Fruit fly (Drosophila melanogaster) whole organism, embryonic: ENCODE results near the gene Pif1B.

Experiments used
- B-H2 ChIP-seq: fragments of 200-800 bp; sonication (Bioruptor generic); optimal IDR thresholded peaks from 2 replicates; lab custom pipeline; 2018; ENCODE audit warnings: missing biosample characterization, mild to moderate bottlenecking, missing genetic modification characterization
- BEAF-32 ChIP-seq: fragments of 200-800 bp; sonication (Bioruptor generic); optimal IDR thresholded peaks from 3 replicates; lab custom pipeline; 2017; ENCODE audit warnings: missing biosample characterization, missing genetic modification characterization, mild to moderate bottlenecking, moderate library complexity, missing genetic modification reagents
- CG11456 ChIP-seq: fragments of 200-800 bp; sonication (Bioruptor generic); IDR thresholded peaks from 3 replicates; pipeline ENCODE4 v1.3.6; 2022; ENCODE audit warnings: missing biosample characterization, missing genetic modification characterization
- CG11723 ChIP-seq: fragments of 200-800 bp; sonication (Bioruptor generic); optimal IDR thresholded peaks from 2 replicates; lab custom pipeline; 2017; ENCODE audit warnings: missing biosample characterization, mild to moderate bottlenecking, missing genetic modification characterization
- CG13123 ChIP-seq: fragments of 200-800 bp; sonication (Bioruptor generic); optimal IDR thresholded peaks from 2 replicates; lab custom pipeline; 2016; ENCODE audit warnings: missing biosample characterization, missing genetic modification characterization
- CG1602 ChIP-seq: fragments of 200-800 bp; sonication (Bioruptor generic); optimal IDR thresholded peaks from 3 replicates; lab custom pipeline; 2016; ENCODE audit warnings: missing biosample characterization, missing genetic modification characterization
- CG17361 ChIP-seq: fragments of 200-800 bp; sonication (Bioruptor generic); IDR thresholded peaks from 3 replicates; pipeline ENCODE4 v1.3.6; 2022; ENCODE audit warnings: missing biosample characterization, missing genetic modification characterization
- CG2202 ChIP-seq: fragments of 200-800 bp; sonication (Bioruptor generic); optimal IDR thresholded peaks from 2 replicates; lab custom pipeline; 2018; ENCODE audit warnings: missing biosample characterization, mild to moderate bottlenecking, missing genetic modification characterization
- CG30431 ChIP-seq: fragments of 200-800 bp; sonication (Bioruptor generic); optimal IDR thresholded peaks from 2 replicates; lab custom pipeline; 2017; ENCODE audit warnings: missing biosample characterization, missing genetic modification characterization
- CG33213 ChIP-seq: fragments of 200-800 bp; sonication (Bioruptor generic); optimal IDR thresholded peaks from 3 replicates; lab custom pipeline; 2016; ENCODE audit warnings: missing biosample characterization, missing genetic modification characterization
- CG3838 ChIP-seq: fragments of 200-800 bp; sonication (Bioruptor generic); optimal IDR thresholded peaks from 3 replicates; lab custom pipeline; 2016; ENCODE audit warnings: missing biosample characterization, missing genetic modification characterization
- CG42726 ChIP-seq: fragments of 200-800 bp; sonication (Bioruptor generic); IDR thresholded peaks from 2 replicates; pipeline ENCODE4 v1.3.6; 2022; ENCODE audit warnings: missing biosample characterization, missing genetic modification characterization; ENCODE audit not compliant: partially characterized antibody
- CG6254 ChIP-seq: fragments of 200-800 bp; sonication (Bioruptor generic); optimal IDR thresholded peaks from 3 replicates; lab custom pipeline; 2017; ENCODE audit warnings: mild to moderate bottlenecking, missing biosample characterization, missing genetic modification reagents, missing genetic modification characterization
- CG6654 ChIP-seq: fragments of 200-800 bp; sonication (Bioruptor generic); optimal IDR thresholded peaks from 2 replicates; lab custom pipeline; 2017; ENCODE audit warnings: missing biosample characterization, mild to moderate bottlenecking, missing genetic modification characterization
- CG7271 ChIP-seq: fragments of 200-800 bp; sonication (Bioruptor generic); optimal IDR thresholded peaks from 2 replicates; lab custom pipeline; 2018; ENCODE audit warnings: missing biosample characterization, mild to moderate bottlenecking, missing genetic modification characterization, moderate library complexity
- CG7556 ChIP-seq: fragments of 200-800 bp; sonication (Bioruptor generic); optimal IDR thresholded peaks from 2 replicates; lab custom pipeline; 2017; ENCODE audit warnings: missing biosample characterization, mild to moderate bottlenecking, missing genetic modification characterization
- CG7786 ChIP-seq: fragments of 200-800 bp; sonication (Bioruptor generic); optimal IDR thresholded peaks from 2 replicates; lab custom pipeline; 2016; ENCODE audit warnings: missing biosample characterization, missing genetic modification characterization
- CoRest ChIP-seq: fragments of 200-800 bp; sonication (Bioruptor generic); optimal IDR thresholded peaks from 3 replicates; lab custom pipeline; 2018; ENCODE audit warnings: missing biosample characterization, mild to moderate bottlenecking, missing genetic modification characterization, moderate library complexity
- Gsc ChIP-seq: fragments of 200-800 bp; sonication (Bioruptor generic); IDR thresholded peaks from 2 replicates; pipeline ENCODE4 v1.3.6; 2022; ENCODE audit warnings: missing biosample characterization, missing genetic modification characterization
- HmgZ ChIP-seq: fragments of 200-800 bp; sonication (Bioruptor generic); optimal IDR thresholded peaks from 2 replicates; lab custom pipeline; 2018; ENCODE audit warnings: missing biosample characterization, mild to moderate bottlenecking, missing genetic modification characterization
- Jarid2 ChIP-seq: fragments of 200-800 bp; sonication (Bioruptor generic); optimal IDR thresholded peaks from 3 replicates; lab custom pipeline; 2017; ENCODE audit warnings: mild to moderate bottlenecking, missing biosample characterization, missing genetic modification reagents, missing genetic modification characterization
- MTF-1 ChIP-seq: fragments of 200-800 bp; sonication (Bioruptor generic); optimal IDR thresholded peaks from 2 replicates; lab custom pipeline; 2018; ENCODE audit warnings: missing biosample characterization, mild to moderate bottlenecking, missing genetic modification characterization, borderline replicate concordance
- Mrtf ChIP-seq: fragments of 200-800 bp; sonication (Bioruptor generic); IDR thresholded peaks from 3 replicates; pipeline ENCODE4 v1.3.6; 2022; ENCODE audit warnings: missing biosample characterization, missing genetic modification characterization
- NK7.1 ChIP-seq: fragments of 200-800 bp; sonication (Bioruptor generic); optimal IDR thresholded peaks from 3 replicates; lab custom pipeline; 2016; ENCODE audit warnings: missing biosample characterization, missing genetic modification characterization
- Opbp ChIP-seq: fragments of 200-800 bp; sonication (Bioruptor generic); IDR thresholded peaks from 3 replicates; pipeline ENCODE4 v1.3.6; 2022; ENCODE audit warnings: missing biosample characterization, missing genetic modification characterization; ENCODE audit not compliant: partially characterized antibody
- TFAM ChIP-seq: fragments of 200-800 bp; sonication (Bioruptor generic); optimal IDR thresholded peaks from 2 replicates; lab custom pipeline; 2017; ENCODE audit warnings: missing biosample characterization, missing genetic modification characterization, inconsistent platforms
- ap ChIP-seq: fragments of 200-800 bp; sonication (Bioruptor generic); IDR thresholded peaks from 2 replicates; pipeline ENCODE4 v1.3.6; 2022; ENCODE audit warnings: missing biosample characterization, missing genetic modification characterization
- bab2 ChIP-seq: fragments of 200-800 bp; sonication (Bioruptor generic); optimal IDR thresholded peaks from 2 replicates; lab custom pipeline; 2016; ENCODE audit warnings: missing biosample characterization, missing genetic modification characterization
- bcd ChIP-seq: fragments of 200-800 bp; sonication (Bioruptor generic); optimal IDR thresholded peaks from 2 replicates; lab custom pipeline; 2017; ENCODE audit warnings: missing biosample characterization, mild to moderate bottlenecking, missing genetic modification characterization
- chif ChIP-seq, 2 experiments: fragments of 200-800 bp; sonication (Bioruptor generic); optimal IDR thresholded peaks; 3 replicates each; lab custom pipeline; 2016; ENCODE audit warnings: missing biosample characterization in 2 of 2, missing genetic modification characterization in 2 of 2
- chinmo ChIP-seq: fragments of 200-800 bp; sonication (Bioruptor generic); IDR thresholded peaks from 4 replicates; pipeline ENCODE4 v1.3.6; 2022; ENCODE audit warnings: missing biosample characterization, missing genetic modification characterization; ENCODE audit not compliant: partially characterized antibody
- chn ChIP-seq: fragments of 200-800 bp; sonication (Bioruptor generic); optimal IDR thresholded peaks from 2 replicates; lab custom pipeline; 2016; ENCODE audit warnings: missing biosample characterization, missing genetic modification characterization
- dimm ChIP-seq: fragments of 200-800 bp; sonication (Bioruptor generic); IDR thresholded peaks from 2 replicates; pipeline ENCODE4 v1.3.6; 2022; ENCODE audit warnings: missing biosample characterization, missing genetic modification characterization
- dm ChIP-seq: fragments of 200-800 bp; sonication (Bioruptor generic); optimal IDR thresholded peaks from 3 replicates; lab custom pipeline; 2016; ENCODE audit warnings: missing biosample characterization, missing genetic modification characterization
- gce ChIP-seq: fragments of 200-800 bp; sonication (Bioruptor generic); IDR thresholded peaks from 3 replicates; pipeline ENCODE4 v1.3.6; 2022; ENCODE audit warnings: missing biosample characterization, missing genetic modification characterization
- gt ChIP-seq: fragments of 200-800 bp; sonication (Bioruptor generic); IDR thresholded peaks from 2 replicates; pipeline ENCODE4 v1.3.6; 2022; ENCODE audit warnings: missing biosample characterization, missing genetic modification characterization
- jigr1 ChIP-seq: fragments of 200-800 bp; sonication (Bioruptor generic); IDR thresholded peaks from 3 replicates; pipeline ENCODE4 v1.3.6; 2022; ENCODE audit warnings: missing biosample characterization, missing genetic modification characterization
- klu ChIP-seq: fragments of 200-800 bp; sonication (Bioruptor generic); IDR thresholded peaks from 2 replicates; pipeline ENCODE4 v1.3.6; 2022; ENCODE audit warnings: missing biosample characterization, missing genetic modification characterization
- luna ChIP-seq: fragments of 200-800 bp; sonication (Bioruptor generic); optimal IDR thresholded peaks from 2 replicates; lab custom pipeline; 2016; ENCODE audit warnings: missing biosample characterization, missing genetic modification characterization
- nerfin-1 ChIP-seq: fragments of 200-800 bp; sonication (Bioruptor generic); optimal IDR thresholded peaks from 3 replicates; lab custom pipeline; 2019; ENCODE audit warnings: missing biosample characterization, mild to moderate bottlenecking, missing genetic modification characterization, moderate library complexity
- nerfin-2 ChIP-seq: fragments of 200-800 bp; sonication (Bioruptor generic); IDR thresholded peaks from 2 replicates; pipeline ENCODE4 v1.3.6; 2022; ENCODE audit warnings: missing biosample characterization, missing genetic modification characterization; ENCODE audit not compliant: partially characterized antibody
- nom ChIP-seq: fragments of 200-800 bp; sonication (Bioruptor generic); optimal IDR thresholded peaks from 2 replicates; lab custom pipeline; 2017; ENCODE audit warnings: missing biosample characterization, missing genetic modification characterization, mild to moderate bottlenecking, moderate library complexity, missing genetic modification reagents
- phol ChIP-seq: fragments of 200-800 bp; sonication (Bioruptor generic); optimal IDR thresholded peaks from 3 replicates; lab custom pipeline; 2018; ENCODE audit warnings: missing biosample characterization, mild to moderate bottlenecking, missing genetic modification characterization, moderate library complexity
- pnt ChIP-seq: fragments of 200-800 bp; sonication (Bioruptor generic); optimal IDR thresholded peaks from 3 replicates; lab custom pipeline; 2016; ENCODE audit warnings: missing biosample characterization, missing genetic modification characterization
- pum ChIP-seq: fragments of 200-800 bp; sonication (Bioruptor generic); optimal IDR thresholded peaks from 2 replicates; lab custom pipeline; 2016; ENCODE audit warnings: missing biosample characterization, missing genetic modification characterization
- rib ChIP-seq: fragments of 200-800 bp; sonication (Bioruptor generic); IDR thresholded peaks from 2 replicates; pipeline ENCODE4 v1.3.6; 2022; ENCODE audit warnings: missing biosample characterization, missing genetic modification characterization
- row ChIP-seq: fragments of 200-800 bp; sonication (Bioruptor generic); IDR thresholded peaks from 3 replicates; pipeline ENCODE4 v1.3.6; 2022; ENCODE audit warnings: missing biosample characterization, missing genetic modification characterization
- sd ChIP-seq: fragments of 200-800 bp; sonication (Bioruptor generic); optimal IDR thresholded peaks from 3 replicates; lab custom pipeline; 2018; ENCODE audit warnings: missing biosample characterization, mild to moderate bottlenecking, missing genetic modification characterization, moderate library complexity
- sens ChIP-seq: fragments of 200-800 bp; sonication (Bioruptor generic); peaks from one replicate; lab custom pipeline; 2016; ENCODE audit warnings: missing biosample characterization, missing genetic modification characterization
- vvl ChIP-seq: fragments of 200-800 bp; sonication (Bioruptor generic); IDR thresholded peaks from 2 replicates; pipeline ENCODE4 v1.3.6; 2022; ENCODE audit warnings: missing biosample characterization, missing genetic modification characterization
- zfh2 ChIP-seq: fragments of 200-800 bp; sonication (Bioruptor generic); optimal IDR thresholded peaks from 2 replicates; lab custom pipeline; 2016; ENCODE audit warnings: missing biosample characterization, missing genetic modification characterization

Pif1B gene

DNA sequence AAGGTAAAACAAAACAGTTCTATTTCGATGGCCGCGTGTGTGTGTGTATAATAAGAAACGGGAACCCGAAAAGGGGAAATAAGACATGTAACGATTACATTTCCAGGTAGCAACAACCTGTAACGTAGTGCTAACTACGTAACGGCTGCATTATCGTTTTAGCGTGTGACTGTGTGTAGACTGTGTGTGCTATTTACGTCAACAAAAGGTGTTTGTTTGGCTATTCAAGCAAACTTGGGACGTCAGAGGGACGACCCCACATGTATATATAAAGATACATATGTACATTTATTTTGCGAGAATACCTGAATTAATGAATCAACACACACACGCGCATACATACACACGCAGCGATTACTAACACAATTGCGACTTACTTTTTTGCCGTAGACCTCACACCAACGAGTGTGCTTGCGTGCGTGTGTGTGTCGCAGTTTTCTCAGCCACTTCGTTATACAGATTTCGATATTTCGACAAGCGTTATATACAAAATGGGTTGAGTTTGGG lies 18.6 kb upstream of the Pif1B start (continued):
- TF ChIP-seq dimm (GFP tag; lab: Robert Waterston, UW) (no peak), vvl (0 out of 2 replicates have a peak, but pooled peaks have one; percentile 45), CG6254 (no peak), rib (peak; percentile 77), gt (GFP tag; lab: Robert Waterston, UW) (peak; percentile 43; the same call in 1 of the 2 replicates), B-H2 (GFP tag; lab: Kevin White, UChicago) (peak; percentile 28), TFAM (GFP tag; lab: Kevin White, UChicago) (no peak), MTF-1 (GFP tag; lab: Kevin White, UChicago) (peak; percentile 2), CG13123 (no peak), CG1602 (GFP tag; lab: Kevin White, UChicago) (no peak), dm (no peak), chif (GFP tag; optimal IDR thresholded peaks at IDR 0.05; lab: Kevin White, UChicago) (no peak), sens (GFP tag; lab: Kevin White, UChicago) (peak; percentile 90), CG7271 (no peak), CG3838 (GFP tag; lab: Kevin White, UChicago) (no peak), BEAF-32 (GFP tag; lab: Kevin White, UChicago) (no peak), nom (no peak), CG30431 (no peak), CG7786 (GFP tag; lab: Kevin White, UChicago) (no peak), nerfin-2 (GFP tag; lab: Robert Waterston, UW) (no peak), chinmo (peak; percentile 63; the same call in 1 of the 4 replicates), phol (tag; lab: Kevin White, UChicago) (no peak), CG42726 (GFP tag; lab: Robert Waterston, UW) (no peak), Mrtf (GFP tag; lab: Robert Waterston, UW) (no peak), ap (no peak), Jarid2 (GFP tag; lab: Kevin White, UChicago) (peak; percentile 14), Gsc (GFP tag; lab: Robert Waterston, UW) (no peak), CG17361 (no peak), luna (GFP tag; lab: Kevin White, UChicago) (no peak), CG6654 (GFP tag; lab: Kevin White, UChicago) (no peak), bcd (GFP tag; lab: Kevin White, UChicago) (peak; percentile 16), CG11456 (GFP tag; lab: Robert Waterston, UW) (peak; percentile 51; the same call in 1 of the 3 replicates), nerfin-1 (no peak), Opbp (GFP tag; lab: Robert Waterston, UW) (0 out of 3 replicates have a peak, but pooled peaks have one; percentile 7), HmgZ (tag; lab: Kevin White, UChicago) (no peak), bab2 (GFP tag; lab: Kevin White, UChicago) (no peak), zfh2 (GFP tag; lab: Kevin White, UChicago) (no peak), pum (GFP tag; lab: Kevin White, UChicago) (no peak), CG33213 (GFP tag; lab: Kevin White, UChicago) (peak; percentile 35), row (GFP tag; lab: Robert Waterston, UW) (peak; percentile 23; the same call in 1 of the 3 replicates), CG11723 (GFP tag; lab: Kevin White, UChicago) (peak; percentile 11), pnt (peak; percentile 14), NK7.1 (GFP tag; lab: Kevin White, UChicago) (peak; percentile 16), chn (no peak), sd (tag; lab: Kevin White, UChicago) (peak; percentile 66), CG2202 (tag; lab: Kevin White, UChicago) (no peak), jigr1 (GFP tag; lab: Robert Waterston, UW) (no peak), klu (GFP tag; lab: Robert Waterston, UW) (no peak), CG7556 (GFP tag; lab: Kevin White, UChicago) (no peak), gce (GFP tag; lab: Robert Waterston, UW) (no peak), CoRest (no peak)
